Fruit fly (Drosophila melanogaster) whole organism, wandering third instar larva: Measurements from ENCODE around the gene ras.
A peak's percentile ranks its signal among the peaks of the same experiment; 100 is the strongest.

ENCODE experiments used
- CG32264 ChIP-seq: fragments of 200-800 bp; sonication (Bioruptor generic); optimal IDR thresholded peaks from 2 replicates; lab custom pipeline; 2016; ENCODE audit warnings: missing biosample characterization, missing genetic modification characterization
- CG9705 ChIP-seq: fragments of 200-800 bp; sonication (Bioruptor generic); optimal IDR thresholded peaks from 2 replicates; lab custom pipeline; 2018; ENCODE audit warnings: missing biosample characterization, mild to moderate bottlenecking, missing genetic modification characterization
- CrebA ChIP-seq: fragments of 200-800 bp; sonication (Bioruptor generic); optimal IDR thresholded peaks from 2 replicates; lab custom pipeline; 2016; ENCODE audit warnings: missing biosample characterization, mild to moderate bottlenecking, missing genetic modification characterization, borderline replicate concordance
- Dfd ChIP-seq: fragments of >200 bp; optimal IDR thresholded peaks from 2 replicates; lab custom pipeline; 2017; ENCODE audit warnings: missing biosample characterization, missing genetic modification characterization
- Dif ChIP-seq: fragments of 200-275, 200-300 bp; sonication (Bioruptor generic); optimal IDR thresholded peaks from 2 replicates; lab custom pipeline; 2018; ENCODE audit warnings: missing biosample characterization, missing genetic modification characterization; ENCODE audit not compliant: partially characterized antibody
- HLH106 ChIP-seq: fragments of 200-800 bp; optimal IDR thresholded peaks from 3 replicates; lab custom pipeline; 2019; ENCODE audit warnings: missing biosample characterization, mild to moderate bottlenecking, missing genetic modification characterization, moderate library complexity
- Hnf4 ChIP-seq: fragments of 200-800 bp; sonication (Bioruptor generic); optimal IDR thresholded peaks from 2 replicates; lab custom pipeline; 2016; ENCODE audit warnings: missing biosample characterization, mild to moderate bottlenecking, missing genetic modification characterization
- Hr78 ChIP-seq: fragments of >200 bp; optimal IDR thresholded peaks from 2 replicates; lab custom pipeline; 2017; ENCODE audit warnings: missing biosample characterization, missing genetic modification characterization
- Hr83 ChIP-seq: fragments of 200-300 bp; sonication (Bioruptor generic); optimal IDR thresholded peaks from 2 replicates; lab custom pipeline; 2016; ENCODE audit warnings: missing biosample characterization, mild to moderate bottlenecking, missing genetic modification characterization, moderate library complexity; ENCODE audit not compliant: poor library complexity, severe bottlenecking
- Mio ChIP-seq: sonication (Bioruptor generic); optimal IDR thresholded peaks from 2 replicates; lab custom pipeline; 2016; ENCODE audit warnings: missing biosample characterization, missing genetic modification characterization
- Myc ChIP-seq: fragments of >200 bp; optimal IDR thresholded peaks from 2 replicates; lab custom pipeline; 2017
- N ChIP-seq: fragments of >200 bp; optimal IDR thresholded peaks from 2 replicates; lab custom pipeline; 2018; ENCODE audit warnings: missing biosample characterization, missing external identifiers, missing genetic modification characterization
- OdsH ChIP-seq: fragments of 200-800 bp; sonication (Bioruptor generic); optimal IDR thresholded peaks from 2 replicates; lab custom pipeline; 2016; ENCODE audit warnings: missing biosample characterization, mild to moderate bottlenecking, missing genetic modification characterization
- Rel ChIP-seq, 2 experiments: fragments of 200-800 bp; sonication (Bioruptor generic) in 1 of 2; optimal IDR thresholded peaks; 2 replicates in 1 of 2; 3 replicates in 1 of 2; lab custom pipeline; 2016 to 2019; ENCODE audit warnings: mild to moderate bottlenecking in 2 of 2, missing biosample characterization in 2 of 2, missing genetic modification characterization in 2 of 2, moderate library complexity in 1 of 2
- Sp1 ChIP-seq: fragments of 200-800 bp; sonication (Bioruptor generic); optimal IDR thresholded peaks from 3 replicates; lab custom pipeline; 2019; ENCODE audit warnings: missing biosample characterization, mild to moderate bottlenecking, missing genetic modification characterization, moderate library complexity
- brk ChIP-seq: fragments of 200-800 bp; sonication (Bioruptor generic); optimal IDR thresholded peaks from 2 replicates; lab custom pipeline; 2016; ENCODE audit warnings: missing biosample characterization, mild to moderate bottlenecking, missing genetic modification characterization
- dl ChIP-seq, 2 experiments: fragments of 175-275, 200-275 bp in 1 of 2; fragments of 200-275 bp in 1 of 2; sonication (Bioruptor generic); optimal IDR thresholded peaks; lab custom pipeline; 2018; ENCODE audit warnings: mild to moderate bottlenecking in 2 of 2, missing biosample characterization in 2 of 2, missing genetic modification characterization in 2 of 2, moderate library complexity in 2 of 2; ENCODE audit not compliant: partially characterized antibody in 2 of 2, insufficient read depth in 1 of 2
- dsf ChIP-seq: sonication (Bioruptor generic); optimal IDR thresholded peaks from 2 replicates; lab custom pipeline; 2016; ENCODE audit warnings: missing biosample characterization, missing genetic modification characterization, borderline replicate concordance
- foxo ChIP-seq, 2 experiments: fragments of 200-800 bp; sonication (Bioruptor generic); optimal IDR thresholded peaks; 2 replicates in 1 of 2; 3 replicates in 1 of 2; lab custom pipeline; 2016 to 2017; ENCODE audit warnings: missing biosample characterization in 2 of 2, missing genetic modification characterization in 2 of 2
- fru ChIP-seq: fragments of 200-800 bp; sonication (Bioruptor generic); optimal IDR thresholded peaks from 3 replicates; lab custom pipeline; 2016; ENCODE audit warnings: missing biosample characterization, mild to moderate bottlenecking, missing genetic modification characterization
- h ChIP-seq: fragments of 200-800 bp; sonication (Bioruptor generic); optimal IDR thresholded peaks from 3 replicates; lab custom pipeline; 2016; ENCODE audit warnings: missing biosample characterization, mild to moderate bottlenecking, missing genetic modification characterization
- jim ChIP-seq: fragments of 175-275, 200-325 bp; sonication (Bioruptor generic); optimal IDR thresholded peaks from 2 replicates; lab custom pipeline; 2016; ENCODE audit warnings: missing biosample characterization, mild to moderate bottlenecking, missing genetic modification characterization
- pan ChIP-seq: fragments of >200 bp; optimal IDR thresholded peaks from 2 replicates; lab custom pipeline; 2017
- psq ChIP-seq: fragments of 200-800 bp; sonication (Bioruptor generic); optimal IDR thresholded peaks from 3 replicates; lab custom pipeline; 2017; ENCODE audit warnings: missing biosample characterization, mild to moderate bottlenecking, missing genetic modification characterization, moderate library complexity
- rgr ChIP-seq: fragments of 200-800 bp; sonication (Bioruptor generic); optimal IDR thresholded peaks from 3 replicates; lab custom pipeline; 2016; ENCODE audit warnings: missing biosample characterization, mild to moderate bottlenecking, missing genetic modification characterization
- sage ChIP-seq: fragments of 200-800 bp; sonication (Bioruptor generic); optimal IDR thresholded peaks from 2 replicates; lab custom pipeline; 2016; ENCODE audit warnings: missing biosample characterization, mild to moderate bottlenecking, missing genetic modification characterization
- sv ChIP-seq: fragments of 200-800 bp; sonication (Bioruptor generic); optimal IDR thresholded peaks from 3 replicates; lab custom pipeline; 2016; ENCODE audit warnings: missing biosample characterization, missing genetic modification characterization
- tai ChIP-seq: sonication (Bioruptor generic); optimal IDR thresholded peaks from 2 replicates; lab custom pipeline; 2016; ENCODE audit warnings: missing biosample characterization, missing genetic modification characterization
- usp ChIP-seq: fragments of >200 bp; optimal IDR thresholded peaks from 2 replicates; lab custom pipeline; 2017; ENCODE audit warnings: missing biosample characterization, missing genetic modification characterization
- woc ChIP-seq: sonication (Bioruptor generic); optimal IDR thresholded peaks from 2 replicates; lab custom pipeline; 2016; ENCODE audit warnings: missing biosample characterization, mild to moderate bottlenecking, missing genetic modification characterization

ras gene

DNA sequence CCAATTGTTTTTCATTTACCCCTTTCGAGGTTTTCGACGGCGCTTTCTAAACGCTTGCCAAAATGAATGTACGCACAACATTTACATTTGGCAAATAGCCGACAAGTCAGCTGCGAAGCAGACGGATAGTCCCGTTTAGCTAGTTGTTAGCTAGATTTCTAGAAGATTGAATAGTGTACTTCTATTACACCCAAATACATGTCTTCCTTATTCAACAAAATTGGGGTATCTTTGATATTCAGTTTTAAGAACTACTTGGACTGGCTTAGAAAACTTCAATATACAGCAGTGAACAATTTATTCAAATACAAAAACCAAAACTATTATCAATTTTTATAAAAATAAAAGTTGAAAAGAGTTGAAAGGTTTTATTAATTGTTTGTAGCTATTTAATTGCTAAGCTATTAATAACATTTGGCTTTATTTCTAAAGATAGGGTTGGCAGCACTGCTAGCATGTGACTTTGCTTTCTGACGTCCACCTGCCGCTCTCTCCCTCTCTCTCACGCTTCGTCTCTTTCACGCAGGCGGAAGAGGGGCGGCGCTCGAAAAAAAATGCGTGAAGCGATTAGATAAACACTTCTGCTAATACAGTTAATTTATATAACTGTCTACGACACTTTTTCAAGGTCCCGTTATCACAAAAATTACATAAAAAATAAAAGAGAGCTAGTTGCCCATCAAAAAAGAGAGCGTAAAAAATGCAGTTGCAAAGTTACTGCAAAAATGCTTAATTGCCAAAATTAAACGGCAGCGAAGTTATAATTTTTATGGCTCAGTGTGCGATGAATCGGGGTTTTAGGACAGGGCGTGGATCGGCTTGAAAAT lies 40.7 kb downstream of the ras start:
- no peak for TF ChIP-seq Dif (GFP tag; lab: Kevin White, UChicago)
- TF ChIP-seq Hr83 (GFP tag; lab: Kevin White, UChicago): no peak
- peak; percentile 19 for TF ChIP-seq woc
- peak in 1 of 2 experiments; percentile 2 for TF ChIP-seq foxo (GFP tag; optimal IDR thresholded peaks at IDR 0.05; lab: Kevin White, UChicago)
- TF ChIP-seq psq (GFP tag; lab: Kevin White, UChicago): no peak
- TF ChIP-seq usp (GFP tag; lab: Kevin White, UChicago): no peak
- peak; percentile 89 for TF ChIP-seq Myc
- TF ChIP-seq sv (GFP tag; lab: Kevin White, UChicago): no peak
- TF ChIP-seq dsf (GFP tag; lab: Kevin White, UChicago): no peak
- TF ChIP-seq CG9705 (GFP tag; lab: Kevin White, UChicago): no peak
- TF ChIP-seq OdsH (GFP tag; lab: Kevin White, UChicago): no peak
- TF ChIP-seq HLH106: no peak
- TF ChIP-seq brk (GFP tag; lab: Kevin White, UChicago): no peak
- no peak for TF ChIP-seq Dfd (GFP tag; lab: Kevin White, UChicago)
- TF ChIP-seq, all 38 proteins: peak for 3

DNA sequence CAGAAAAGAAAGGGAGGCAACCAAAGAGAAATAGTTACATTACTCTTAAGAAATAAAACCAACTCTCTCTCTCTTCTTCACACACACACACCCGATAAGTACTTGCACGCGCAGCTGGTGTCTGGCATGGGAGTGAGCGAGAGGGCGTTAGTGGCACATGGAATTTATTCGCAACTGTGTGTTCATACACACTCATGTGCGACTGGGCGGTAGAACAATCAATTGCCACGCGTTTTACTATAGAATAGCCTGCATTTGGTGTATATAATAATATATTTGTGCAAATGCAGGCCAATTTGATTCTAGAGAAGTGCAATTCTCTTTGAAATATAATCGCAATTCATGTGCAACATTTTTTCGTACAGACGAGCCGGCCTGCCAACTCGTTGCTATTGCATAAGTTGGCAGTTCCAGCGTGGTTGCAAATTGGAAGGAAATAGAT lies 41.6 kb downstream of the ras start:
- TF ChIP-seq Rel (GFP tag; optimal IDR thresholded peaks at IDR 0.05; lab: Kevin White, UChicago) (no peak), Rel (tag; optimal IDR thresholded peaks at IDR 0.05; lab: Kevin White, UChicago) (peak; percentile 3), h (peak; percentile 61), brk (GFP tag; lab: Kevin White, UChicago) (peak; percentile 36), Hnf4 (GFP tag; lab: Kevin White, UChicago) (peak; percentile 5), Dif (GFP tag; lab: Kevin White, UChicago) (peak; percentile 37), Mio (no peak), fru (GFP tag; lab: Kevin White, UChicago) (peak; percentile 15), dl (GFP tag; optimal IDR thresholded peaks at IDR 0.05; lab: Kevin White, UChicago; ENCODE audit: insufficient read depth in 1 of 2, partially characterized antibody in 2 of 2) (peak in 1 of 2 experiments; percentile 51), Sp1 (GFP tag; lab: Kevin White, UChicago) (peak; percentile 39), CG32264 (GFP tag; lab: Kevin White, UChicago) (no peak), jim (GFP tag; lab: Kevin White, UChicago) (no peak), CrebA (GFP tag; lab: Kevin White, UChicago) (peak; percentile 67), rgr (GFP tag; lab: Kevin White, UChicago) (peak; percentile 46), Hr78 (GFP tag; lab: Kevin White, UChicago) (no peak), Myc (peak; percentile 57)

DNA sequence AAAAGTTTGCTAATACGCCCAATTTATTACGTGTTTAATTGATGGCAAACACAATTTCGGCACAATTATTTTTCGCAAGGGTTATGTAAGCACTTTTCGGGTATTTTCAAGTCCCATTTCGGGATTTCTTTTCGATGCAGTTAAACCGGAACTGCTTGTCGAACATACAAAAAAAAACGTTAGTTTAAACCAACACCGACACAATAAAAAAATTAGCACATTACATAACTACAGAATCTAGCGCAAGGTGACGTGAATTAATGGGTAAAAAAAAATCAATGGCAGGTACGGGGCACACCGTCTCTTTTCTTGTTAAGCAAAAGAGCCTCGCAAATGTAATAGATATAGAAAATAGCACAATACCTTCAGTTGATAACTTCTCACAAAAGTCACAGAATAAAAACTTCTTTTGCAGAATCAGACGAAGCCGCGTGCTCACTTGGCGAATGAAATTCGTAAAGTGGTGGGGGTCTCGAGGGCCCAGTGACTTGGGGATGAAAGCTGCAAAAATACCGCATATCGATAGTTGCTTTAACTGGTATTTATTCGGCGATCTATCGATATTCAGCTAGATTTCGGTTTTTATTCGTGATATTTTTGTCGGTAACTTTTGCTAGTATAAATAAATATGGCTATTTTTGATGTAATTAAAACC lies 42.3 kb downstream of the ras start, which contains the start of the genes Ant2 and sesB:
Ant2 (minus strand) TSS at position 465 of the 655 bp plus-strand sequence.
sesB (minus strand) TSS at position 516 of the 655 bp plus-strand sequence.
- TF ChIP-seq Dif (GFP tag; lab: Kevin White, UChicago): peak; percentile 62
- TF ChIP-seq N (GFP tag; lab: Kevin White, UChicago): no peak
- TF ChIP-seq Rel (GFP tag; optimal IDR thresholded peaks at IDR 0.05; lab: Kevin White, UChicago): no peak
- peak; percentile 6 for TF ChIP-seq Rel (tag; optimal IDR thresholded peaks at IDR 0.05; lab: Kevin White, UChicago)

DNA sequence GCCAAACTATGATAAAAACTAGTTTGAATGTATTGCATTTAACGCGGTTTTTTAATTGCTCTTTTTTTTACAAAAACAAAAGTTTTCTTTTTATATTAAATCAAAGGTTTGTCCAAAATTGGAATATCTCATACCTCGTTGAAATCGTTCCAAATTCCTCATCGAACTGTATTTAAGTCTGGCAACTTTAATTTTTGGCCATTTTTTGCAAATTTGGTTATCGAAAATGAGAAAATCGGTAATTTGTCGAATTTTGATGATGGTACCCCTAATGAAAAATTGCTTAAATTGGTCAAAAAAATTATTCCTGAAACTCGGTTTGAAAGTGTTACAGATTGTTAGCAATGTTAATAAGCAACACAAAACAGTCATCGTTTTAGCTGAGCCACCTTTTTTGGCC lies 43.0 kb downstream of the ras start:
- no peak for TF ChIP-seq dsf (GFP tag; lab: Kevin White, UChicago)
- no peak for TF ChIP-seq pan
- TF ChIP-seq N (GFP tag; lab: Kevin White, UChicago): no peak
- no peak for TF ChIP-seq sage (GFP tag; lab: Kevin White, UChicago)
- TF ChIP-seq CrebA (GFP tag; lab: Kevin White, UChicago): no peak
- no peak for TF ChIP-seq dl (GFP tag; optimal IDR thresholded peaks at IDR 0.05; lab: Kevin White, UChicago; ENCODE audit: insufficient read depth in 1 of 2, partially characterized antibody in 2 of 2)
- no peak for TF ChIP-seq tai
- TF ChIP-seq OdsH (GFP tag; lab: Kevin White, UChicago): no peak
- TF ChIP-seq woc: no peak
- no peak for TF ChIP-seq CG9705 (GFP tag; lab: Kevin White, UChicago)
- TF ChIP-seq Hr78 (GFP tag; lab: Kevin White, UChicago): no peak
- TF ChIP-seq, all 38 proteins: peak for 0
